Worm (Caenorhabditis elegans): Measurements from ENCODE around the gene cct-4.

cct-4 gene

ce11 chrII:8276057-8276456 is 7.4 kb upstream of the cct-4 start, which contains the start of the genes gei-14 and slc-25A32:
TSS of gene gei-14 (minus strand) at chrII:8276231.
TSS of gene slc-25A32 (plus strand) at chrII:8276298.
- TF ChIP-seq nfya-1 (tag; optimal IDR thresholded peaks at IDR 0.05; ENCODE audit: insufficient read depth) (peak; percentile 56), egl-5 (tag; optimal IDR thresholded peaks at IDR 0.05) (peak; percentile 50), lin-15B (tag; optimal IDR thresholded peaks at IDR 0.05) (peak; percentile 67), R02D3.7 (tag; optimal IDR thresholded peaks at IDR 0.05) (peak; percentile 94), unc-62 (GFP tag; optimal IDR thresholded peaks at IDR 0.05) (no peak)

- TF ChIP-seq pqm-1 (tag; optimal IDR thresholded peaks at IDR 0.05) (no peak), mdl-1 (tag; optimal IDR thresholded peaks at IDR 0.05) (no peak), fkh-10 (GFP tag; optimal IDR thresholded peaks at IDR 0.05) (no peak), aly-2 (tag; optimal IDR thresholded peaks at IDR 0.05) (no peak), unc-62 (GFP tag; optimal IDR thresholded peaks at IDR 0.05) (no peak), nhr-77 (tag; optimal IDR thresholded peaks at IDR 0.05) (no peak), ztf-4 (tag; optimal IDR thresholded peaks at IDR 0.05) (no peak), nhr-12 (tag; optimal IDR thresholded peaks at IDR 0.05) (no peak), hmg-11 (tag; optimal IDR thresholded peaks at IDR 0.05) (no peak), nhr-23 (tag; optimal IDR thresholded peaks at IDR 0.05) (no peak), eor-1 (tag; optimal IDR thresholded peaks at IDR 0.05) (no peak), elt-3 (tag; optimal IDR thresholded peaks at IDR 0.05) (no peak)
Measured at ce11 chrII:8278415-8278814, 5.1 kb upstream of the cct-4 start, which contains the start of the genes mrpl-10 and clec-142. TSS of gene mrpl-10 (minus strand) at chrII:8278515. TSS of gene clec-142 (plus strand) at chrII:8278678.

- no peak for TF ChIP-seq nfya-1 (tag; optimal IDR thresholded peaks at IDR 0.05; ENCODE audit: insufficient read depth)
- no peak for TF ChIP-seq ceh-9 (tag; optimal IDR thresholded peaks at IDR 0.05)
- TF ChIP-seq hmg-11 (tag; optimal IDR thresholded peaks at IDR 0.05): no peak
- no peak for TF ChIP-seq nhr-77 (tag; optimal IDR thresholded peaks at IDR 0.05)
- TF ChIP-seq ztf-4 (tag; optimal IDR thresholded peaks at IDR 0.05): no peak
- no peak for TF ChIP-seq elt-2 (tag; optimal IDR thresholded peaks at IDR 0.05)
- TF ChIP-seq daf-12 (tag; optimal IDR thresholded peaks at IDR 0.05): no peak
- no peak for TF ChIP-seq eor-1 (tag; optimal IDR thresholded peaks at IDR 0.05)
- TF ChIP-seq zag-1 (tag; optimal IDR thresholded peaks at IDR 0.05): no peak
- TF ChIP-seq lin-39 (tag; optimal IDR thresholded peaks at IDR 0.05): no peak
- no peak for TF ChIP-seq nhr-76 (tag; optimal IDR thresholded peaks at IDR 0.05)
Measured at ce11 chrII:8295296-8295695, 11.8 kb downstream of the cct-4 start, which contains the start of gene nlp-55. TSS of gene nlp-55 (minus strand) at chrII:8295396.

- TF ChIP-seq hmg-11 (tag; optimal IDR thresholded peaks at IDR 0.05) (no peak), mdl-1 (tag; optimal IDR thresholded peaks at IDR 0.05) (no peak), unc-39 (tag; optimal IDR thresholded peaks at IDR 0.05) (no peak), ceh-9 (tag; optimal IDR thresholded peaks at IDR 0.05) (no peak), nhr-67 (tag; optimal IDR thresholded peaks at IDR 0.05) (no peak), ceh-82 (tag; optimal IDR thresholded peaks at IDR 0.05) (no peak), skn-1 (tag; optimal IDR thresholded peaks at IDR 0.05) (no peak), nfya-1 (tag; optimal IDR thresholded peaks at IDR 0.05; ENCODE audit: insufficient read depth) (no peak), nhr-11 (tag; optimal IDR thresholded peaks at IDR 0.05) (no peak), nhr-25 (tag; optimal IDR thresholded peaks at IDR 0.05) (no peak), egl-5 (tag; optimal IDR thresholded peaks at IDR 0.05) (no peak), pha-4 (tag; optimal IDR thresholded peaks at IDR 0.05) (no peak), ceh-16 (tag; optimal IDR thresholded peaks at IDR 0.05) (no peak), nhr-28 (tag; optimal IDR thresholded peaks at IDR 0.05) (no peak), nhr-77 (tag; optimal IDR thresholded peaks at IDR 0.05) (no peak)
Measured at ce11 chrII:8308314-8308713, 24.8 kb downstream of the cct-4 start.

- TF ChIP-seq lin-15B (tag; optimal IDR thresholded peaks at IDR 0.05): no peak
- no peak for TF ChIP-seq nhr-12 (tag; optimal IDR thresholded peaks at IDR 0.05)
- TF ChIP-seq elt-3 (tag; optimal IDR thresholded peaks at IDR 0.05): no peak
- no peak for TF ChIP-seq nhr-67 (tag; optimal IDR thresholded peaks at IDR 0.05)
- no peak for TF ChIP-seq snpc-4 (tag; optimal IDR thresholded peaks at IDR 0.05)
- no peak for TF ChIP-seq ceh-28 (tag; optimal IDR thresholded peaks at IDR 0.05)
- no peak for TF ChIP-seq pqm-1 (tag; optimal IDR thresholded peaks at IDR 0.05)
- no peak for TF ChIP-seq hmg-11 (tag; optimal IDR thresholded peaks at IDR 0.05)
- no peak for TF ChIP-seq R02D3.7 (tag; optimal IDR thresholded peaks at IDR 0.05)
Measured at ce11 chrII:8311484-8311883, 28.0 kb downstream of the cct-4 start.

Measured in whole organism, L3 larva.